Worm (Caenorhabditis elegans): ENCODE data around the gene C14A6.12.

DNA sequence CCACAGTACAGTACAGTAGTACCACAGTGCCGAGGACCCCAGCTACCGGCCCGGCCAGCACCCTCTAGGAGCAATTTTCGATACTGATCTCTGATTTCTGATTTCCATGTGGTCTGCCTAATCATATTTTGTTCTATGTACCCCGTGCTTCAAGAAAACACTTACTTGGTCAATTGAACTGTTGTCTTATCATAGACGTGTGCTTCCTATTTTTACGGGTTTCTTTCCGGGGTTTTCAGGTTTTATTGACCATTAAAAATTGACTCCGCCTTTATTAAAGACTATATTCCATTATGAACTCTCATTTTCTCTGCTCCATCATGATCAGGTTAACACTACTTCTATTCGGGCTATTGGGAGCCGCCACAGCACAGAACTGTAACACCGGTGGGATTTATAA lies 4.8 kb downstream of the C14A6.12 start, which contains the start of gene clec-48:
- TF ChIP-seq F13C5.2 (tag; optimal IDR thresholded peaks at IDR 0.05): no peak
- TF ChIP-seq hmbx-1 (tag; optimal IDR thresholded peaks at IDR 0.05): no peak
- TF ChIP-seq flt-1 (GFP tag; IDR thresholded peaks at IDR 0.05): no peak
- TF ChIP-seq tbx-11 (GFP tag; IDR thresholded peaks at IDR 0.05): no peak
- TF ChIP-seq sea-1 (GFP tag; conservative IDR thresholded peaks at IDR 0.05): no peak

Measured in whole organism, early embryonic.